Worm (Caenorhabditis elegans): ENCODE results near the gene C47D12.4.

ce11 chrII:11685177-11685576, 3.6 kb downstream of the C47D12.4 start, which contains the start of gene C47D12.5:
- TF ChIP-seq crh-2 (tag; optimal IDR thresholded peaks at IDR 0.05) (no peak), ztf-11 (tag; optimal IDR thresholded peaks at IDR 0.05) (no peak), F13H6.1 (tag; optimal IDR thresholded peaks at IDR 0.05) (no peak), nhr-12 (tag; optimal IDR thresholded peaks at IDR 0.05) (no peak), nhr-77 (tag; optimal IDR thresholded peaks at IDR 0.05) (no peak), snpc-4 (tag; optimal IDR thresholded peaks at IDR 0.05) (no peak), unc-62 (GFP tag; optimal IDR thresholded peaks at IDR 0.05) (no peak), elt-1 (tag; optimal IDR thresholded peaks at IDR 0.05) (no peak)
